Worm (Caenorhabditis elegans): ENCODE measurements around the gene rgs-9.

Gene rgs-9

ce11 chrX:1964411-1964810 lies 49.4 kb downstream of the rgs-9 start:
- peak; percentile 74 for TF ChIP-seq zfh-2 (GFP tag; conservative IDR thresholded peaks at IDR 0.05)
- TF ChIP-seq bed-2 (GFP tag; IDR thresholded peaks at IDR 0.05): no peak
- peak; percentile 12; the same call in 1 of the 2 replicates for TF ChIP-seq egrh-3 (GFP tag; IDR thresholded peaks at IDR 0.05)

- TF ChIP-seq aptf-3 (GFP tag; IDR thresholded peaks at IDR 0.05) (no peak), ztf-18 (tag; optimal IDR thresholded peaks at IDR 0.05) (no peak), unc-62 (GFP tag; optimal IDR thresholded peaks at IDR 0.05) (no peak), ztf-6 (GFP tag; IDR thresholded peaks at IDR 0.05) (no peak), somi-1 (GFP tag; optimal IDR thresholded peaks at IDR 0.05) (no peak), B0261.1 (tag; optimal IDR thresholded peaks at IDR 0.05) (no peak), F37B4.10 (GFP tag; IDR thresholded peaks at IDR 0.05) (no peak), lin-35 (GFP tag; optimal IDR thresholded peaks at IDR 0.05) (peak in 1 of 3 experiments; percentile 35), hmg-1.2 (GFP tag; IDR thresholded peaks at IDR 0.05) (peak; percentile 75; the same call in 1 of the 2 replicates), Y79H2A.3 (GFP tag; conservative IDR thresholded peaks at IDR 0.05) (no peak), ZK185.1 (tag; optimal IDR thresholded peaks at IDR 0.05; ENCODE audit: poor library complexity, severe bottlenecking) (peak; percentile 56), let-607 (tag; optimal IDR thresholded peaks at IDR 0.05) (no peak), attf-5 (GFP tag; optimal IDR thresholded peaks at IDR 0.05) (peak; percentile 5)
Measured at ce11 chrX:1964828-1965227, 49.8 kb downstream of the rgs-9 start.

Measured in whole organism, young adult.